Fruit fly (Drosophila melanogaster) whole organism, embryonic: Measurements from ENCODE around the gene Ada1-1.

Experiments
- CG11247 ChIP-seq: fragments of 200-800 bp; sonication (Bioruptor generic); IDR thresholded peaks from 2 replicates; pipeline ENCODE4 v1.3.6; 2022; ENCODE audit warnings: missing biosample characterization, missing genetic modification characterization
- CG12299 ChIP-seq: fragments of 200-800 bp; sonication (Bioruptor generic); optimal IDR thresholded peaks from 2 replicates; lab custom pipeline; 2018; ENCODE audit warnings: missing biosample characterization, mild to moderate bottlenecking, missing genetic modification characterization
- CG12659 ChIP-seq: fragments of 200-800 bp; sonication (Bioruptor generic); optimal IDR thresholded peaks from 3 replicates; lab custom pipeline; 2017; ENCODE audit warnings: mild to moderate bottlenecking, missing biosample characterization, missing genetic modification reagents, missing genetic modification characterization
- CG12769 ChIP-seq: fragments of 200-800 bp; sonication (Bioruptor generic); optimal IDR thresholded peaks from 2 replicates; lab custom pipeline; 2019; ENCODE audit warnings: missing biosample characterization, mild to moderate bottlenecking, missing genetic modification characterization, moderate library complexity
- CG13894 ChIP-seq: fragments of 200-800 bp; sonication (Bioruptor generic); optimal IDR thresholded peaks from 3 replicates; lab custom pipeline; 2018; ENCODE audit warnings: missing biosample characterization, mild to moderate bottlenecking, missing genetic modification characterization, moderate library complexity
- CG14441 ChIP-seq: fragments of 200-800 bp; sonication (Bioruptor generic); IDR thresholded peaks from 2 replicates; pipeline ENCODE4 v1.3.6; 2022; ENCODE audit warnings: missing biosample characterization, missing genetic modification characterization
- CG15479 ChIP-seq: fragments of 200-800 bp; sonication (Bioruptor generic); optimal IDR thresholded peaks from 3 replicates; lab custom pipeline; 2019; ENCODE audit warnings: missing biosample characterization, mild to moderate bottlenecking, missing genetic modification characterization, moderate library complexity
- CG15601 ChIP-seq: fragments of 200-800 bp; sonication (Bioruptor generic); optimal IDR thresholded peaks from 3 replicates; lab custom pipeline; 2019; ENCODE audit warnings: missing biosample characterization, mild to moderate bottlenecking, missing genetic modification characterization, moderate library complexity
- CG17186 ChIP-seq: fragments of 200-800 bp; sonication (Bioruptor generic); optimal IDR thresholded peaks from 3 replicates; lab custom pipeline; 2017; ENCODE audit warnings: missing biosample characterization, missing genetic modification reagents, missing genetic modification characterization
- CG7357 ChIP-seq: fragments of 200-800 bp; sonication (Bioruptor generic); IDR thresholded peaks from 3 replicates; pipeline ENCODE4 v1.3.6; 2022; ENCODE audit warnings: missing biosample characterization, missing genetic modification characterization
- CG7372 ChIP-seq: fragments of 200-800 bp; sonication (Bioruptor generic); IDR thresholded peaks from 2 replicates; pipeline ENCODE4 v1.3.6; 2022; ENCODE audit warnings: missing biosample characterization, missing genetic modification characterization
- CG7987 ChIP-seq: fragments of 200-800 bp; sonication (Bioruptor generic); optimal IDR thresholded peaks from 2 replicates; lab custom pipeline; 2018; ENCODE audit warnings: missing biosample characterization, mild to moderate bottlenecking, missing genetic modification characterization, moderate library complexity
- CG9437 ChIP-seq: fragments of 200-800 bp; sonication (Bioruptor generic); optimal IDR thresholded peaks from 2 replicates; lab custom pipeline; 2018; ENCODE audit warnings: missing biosample characterization, mild to moderate bottlenecking, missing genetic modification characterization
- Deaf1 ChIP-seq: fragments of 200-800 bp; optimal IDR thresholded peaks from 3 replicates; lab custom pipeline; 2019; ENCODE audit warnings: missing biosample characterization, mild to moderate bottlenecking, missing genetic modification characterization, moderate library complexity
- HLHmδ ChIP-seq: fragments of 200-800 bp; sonication (Bioruptor generic); optimal IDR thresholded peaks from 2 replicates; lab custom pipeline; 2018; ENCODE audit warnings: missing biosample characterization, mild to moderate bottlenecking, missing genetic modification characterization, moderate library complexity
- Hmr ChIP-seq: fragments of 200-800 bp; sonication (Bioruptor generic); optimal IDR thresholded peaks from 3 replicates; lab custom pipeline; 2017; ENCODE audit warnings: mild to moderate bottlenecking, missing biosample characterization, missing genetic modification reagents, missing genetic modification characterization
- Hr3 ChIP-seq: fragments of 200-800 bp; sonication (Bioruptor generic); optimal IDR thresholded peaks from 3 replicates; lab custom pipeline; 2016; ENCODE audit warnings: missing biosample characterization, missing genetic modification characterization
- Hr78 ChIP-seq, 2 experiments: fragments of 200-800 bp in 1 of 2; fragments of >200 bp in 1 of 2; sonication (Bioruptor generic) in 1 of 2; optimal IDR thresholded peaks; 2 replicates each; lab custom pipeline; 2017 to 2019; ENCODE audit warnings: missing biosample characterization in 2 of 2, missing genetic modification characterization in 2 of 2, mild to moderate bottlenecking in 1 of 2, moderate library complexity in 1 of 2
- Max ChIP-seq: fragments of 200-800 bp; sonication (Bioruptor generic); optimal IDR thresholded peaks from 2 replicates; lab custom pipeline; 2016; ENCODE audit warnings: missing biosample characterization, mild to moderate bottlenecking, missing genetic modification characterization
- Med ChIP-seq: fragments of 200-800 bp; sonication (Bioruptor generic); peaks from one replicate; lab custom pipeline; 2016; ENCODE audit warnings: missing biosample characterization, missing genetic modification characterization, mild to moderate bottlenecking, inconsistent platforms, moderate library complexity
- Nf-YC ChIP-seq: fragments of 200-800 bp; optimal IDR thresholded peaks from 3 replicates; lab custom pipeline; 2019; ENCODE audit warnings: missing biosample characterization, mild to moderate bottlenecking, missing genetic modification characterization, moderate library complexity
- NfI ChIP-seq: fragments of 200-800 bp; sonication (Bioruptor generic); optimal IDR thresholded peaks from 3 replicates; lab custom pipeline; 2018; ENCODE audit warnings: missing biosample characterization, mild to moderate bottlenecking, missing genetic modification characterization, moderate library complexity
- Pdp1 ChIP-seq, 2 experiments: fragments of 200-800 bp; sonication (Bioruptor generic); optimal IDR thresholded peaks; 3 replicates each; lab custom pipeline; 2016; ENCODE audit warnings: missing biosample characterization in 2 of 2, missing genetic modification characterization in 2 of 2, mild to moderate bottlenecking in 1 of 2, moderate library complexity in 1 of 2
- Scr ChIP-seq: fragments of 200-800 bp; sonication (Bioruptor generic); IDR thresholded peaks from 2 replicates; pipeline ENCODE4 v1.3.6; 2022; ENCODE audit warnings: missing biosample characterization, missing genetic modification characterization; ENCODE audit not compliant: partially characterized antibody
- Sry-δ ChIP-seq: fragments of 200-800 bp; sonication (Bioruptor generic); optimal IDR thresholded peaks from 2 replicates; lab custom pipeline; 2016; ENCODE audit warnings: missing biosample characterization, missing genetic modification characterization
- Vsx1 ChIP-seq: fragments of 200-800 bp; sonication (Bioruptor generic); optimal IDR thresholded peaks from 2 replicates; lab custom pipeline; 2017; ENCODE audit warnings: missing biosample characterization, mild to moderate bottlenecking, missing genetic modification characterization, missing genetic modification reagents
- abd-A ChIP-seq: fragments of 200-800 bp; sonication (Bioruptor generic); optimal IDR thresholded peaks from 3 replicates; lab custom pipeline; 2019; ENCODE audit warnings: missing biosample characterization, mild to moderate bottlenecking, missing genetic modification characterization, moderate library complexity
- br ChIP-seq: fragments of >200 bp; optimal IDR thresholded peaks from 2 replicates; lab custom pipeline; 2017
- chm ChIP-seq: fragments of 200-800 bp; sonication (Bioruptor generic); IDR thresholded peaks from 2 replicates; pipeline ENCODE4 v1.3.6; 2022; ENCODE audit warnings: missing biosample characterization, missing genetic modification characterization
- cwo ChIP-seq: fragments of 200-800 bp; sonication (Bioruptor generic); optimal IDR thresholded peaks from 3 replicates; lab custom pipeline; 2017; ENCODE audit warnings: missing biosample characterization, missing genetic modification characterization, mild to moderate bottlenecking, moderate library complexity, missing genetic modification reagents
- exex ChIP-seq: fragments of 200-800 bp; sonication (Bioruptor generic); optimal IDR thresholded peaks from 4 replicates; lab custom pipeline; 2018; ENCODE audit warnings: missing biosample characterization, mild to moderate bottlenecking, missing genetic modification characterization, moderate library complexity
- gsb-n ChIP-seq: fragments of 200-800 bp; sonication (Bioruptor generic); optimal IDR thresholded peaks from 3 replicates; lab custom pipeline; 2018; ENCODE audit warnings: missing biosample characterization, mild to moderate bottlenecking, missing genetic modification characterization
- ind ChIP-seq: fragments of 200-800 bp; sonication (Bioruptor generic); optimal IDR thresholded peaks from 3 replicates; lab custom pipeline; 2016; ENCODE audit warnings: missing biosample characterization, missing genetic modification characterization
- jigr1 ChIP-seq: fragments of 200-800 bp; sonication (Bioruptor generic); IDR thresholded peaks from 3 replicates; pipeline ENCODE4 v1.3.6; 2022; ENCODE audit warnings: missing biosample characterization, missing genetic modification characterization
- kni ChIP-seq: fragments of 200-800 bp; sonication (Bioruptor generic); optimal IDR thresholded peaks from 3 replicates; lab custom pipeline; 2017; ENCODE audit warnings: mild to moderate bottlenecking, missing biosample characterization, missing genetic modification reagents, missing genetic modification characterization
- mirr ChIP-seq: fragments of 200-800 bp; sonication (Bioruptor generic); optimal IDR thresholded peaks from 3 replicates; lab custom pipeline; 2018; ENCODE audit warnings: missing biosample characterization, mild to moderate bottlenecking, missing genetic modification characterization
- mld ChIP-seq: fragments of 200-800 bp; sonication (Bioruptor generic); IDR thresholded peaks from 3 replicates; pipeline ENCODE4 v1.3.6; 2022; ENCODE audit warnings: missing biosample characterization, missing genetic modification characterization; ENCODE audit not compliant: partially characterized antibody
- org-1 ChIP-seq: fragments of 200-800 bp; sonication (Bioruptor generic); optimal IDR thresholded peaks from 2 replicates; lab custom pipeline; 2017; ENCODE audit warnings: missing biosample characterization, missing genetic modification characterization
- pros ChIP-seq: fragments of 200-800 bp; sonication (Bioruptor generic); optimal IDR thresholded peaks from 3 replicates; lab custom pipeline; 2019; ENCODE audit warnings: missing biosample characterization, mild to moderate bottlenecking, missing genetic modification characterization, moderate library complexity
- run ChIP-seq: fragments of 200-800 bp; sonication (Bioruptor generic); optimal IDR thresholded peaks from 3 replicates; lab custom pipeline; 2018; ENCODE audit warnings: missing biosample characterization, mild to moderate bottlenecking, missing genetic modification characterization
- sob ChIP-seq: fragments of 200-800 bp; sonication (Bioruptor generic); IDR thresholded peaks from 2 replicates; pipeline ENCODE4 v1.3.6; 2022; ENCODE audit warnings: missing biosample characterization, missing genetic modification characterization
- sqz ChIP-seq: fragments of 200-800 bp; sonication (Bioruptor generic); optimal IDR thresholded peaks from 3 replicates; lab custom pipeline; 2018; ENCODE audit warnings: missing biosample characterization, mild to moderate bottlenecking, missing genetic modification characterization
- sug ChIP-seq: fragments of 200-800 bp; optimal IDR thresholded peaks from 2 replicates; lab custom pipeline; 2019; ENCODE audit warnings: missing biosample characterization, mild to moderate bottlenecking, missing genetic modification characterization, moderate library complexity
- zen2 ChIP-seq: fragments of 200-800 bp; sonication (Bioruptor generic); IDR thresholded peaks from 3 replicates; pipeline ENCODE4 v1.3.6; 2022; ENCODE audit warnings: missing biosample characterization, missing genetic modification characterization; ENCODE audit not compliant: partially characterized antibody

Ada1-1 gene

dm6 chr2L:12004211-12004979 lies 7.8 kb downstream of the Ada1-1 start (continued):
- peak; percentile 77 for TF ChIP-seq CG12659
- TF ChIP-seq CG7372 (GFP tag; lab: Robert Waterston, UW) = no peak
- TF ChIP-seq br (lab: Kevin White, UChicago) = no peak
- TF ChIP-seq chm = no peak
- TF ChIP-seq CG7357 = 0 out of 3 replicates have a peak, but pooled peaks have one; percentile 7
- no peak for TF ChIP-seq CG15479 (GFP tag; lab: Kevin White, UChicago)
- TF ChIP-seq Sry-δ (GFP tag; lab: Kevin White, UChicago) = no peak
- TF ChIP-seq Max (GFP tag; lab: Kevin White, UChicago) = peak; percentile 24
- no peak for TF ChIP-seq jigr1 (GFP tag; lab: Robert Waterston, UW)
- no peak for TF ChIP-seq sob (GFP tag; lab: Robert Waterston, UW)
- no peak for TF ChIP-seq zen2
- no peak for TF ChIP-seq mld (GFP tag; lab: Robert Waterston, UW)
- TF ChIP-seq Scr (GFP tag; lab: Robert Waterston, UW) = no peak
- no peak for TF ChIP-seq CG11247 (GFP tag; lab: Robert Waterston, UW)
- TF ChIP-seq CG9437 = peak; percentile 18

- TF ChIP-seq Hmr (GFP tag; lab: Kevin White, UChicago) (peak; percentile 39), kni (peak; percentile 95), abd-A (tag; lab: Kevin White, UChicago) (peak; percentile 99), run (tag; lab: Kevin White, UChicago) (peak; percentile 97), exex (tag; lab: Kevin White, UChicago) (peak; percentile 61), CG14441 (GFP tag; lab: Robert Waterston, UW) (no peak), CG12769 (peak; percentile 100), HLHmδ (peak; percentile 42), Nf-YC (tag; lab: Kevin White, UChicago) (peak; percentile 96), cwo (GFP tag; lab: Kevin White, UChicago) (peak; percentile 84), Vsx1 (GFP tag; lab: Kevin White, UChicago) (peak; percentile 86), gsb-n (tag; lab: Kevin White, UChicago) (peak; percentile 82), CG7987 (GFP tag; lab: Kevin White, UChicago) (peak; percentile 71), pros (GFP tag; lab: Kevin White, UChicago) (peak; percentile 50), sug (peak; percentile 90), CG17186 (no peak), CG15601 (peak; percentile 21), sqz (GFP tag; lab: Kevin White, UChicago) (peak; percentile 92), mirr (peak; percentile 71), Med (GFP tag; lab: Kevin White, UChicago) (peak; percentile 84), org-1 (GFP tag; lab: Kevin White, UChicago) (peak; percentile 28), ind (no peak), CG12299 (tag; lab: Kevin White, UChicago) (peak; percentile 13), Hr3 (GFP tag; lab: Kevin White, UChicago) (peak; percentile 44), CG13894 (tag; lab: Kevin White, UChicago) (peak; percentile 86), Hr78 (GFP tag; optimal IDR thresholded peaks at IDR 0.05; lab: Kevin White, UChicago) (peak in 1 of 2 experiments; percentile 99), NfI (peak; percentile 87), Deaf1 (tag; lab: Kevin White, UChicago) (peak; percentile 10), Pdp1 (GFP tag; optimal IDR thresholded peaks at IDR 0.05; lab: Kevin White, UChicago) (peak in 1 of 2 experiments; percentile 20)
These were observed 9.1 kb downstream of the Ada1-1 start for dm6 chr2L:12005436-12006396.
